Worm (Caenorhabditis elegans): ENCODE measurements around the gene ttr-6.

The ttr-6 gene

ce11 chrX:6609717-6610116, 12.8 kb upstream of the ttr-6 start, which contains the start of gene C25B8.8:
TSS of gene C25B8.8 (plus strand) at chrX:6610017.
- TF ChIP-seq lin-39 (tag; optimal IDR thresholded peaks at IDR 0.05) (no peak), aly-2 (tag; optimal IDR thresholded peaks at IDR 0.05) (no peak), zag-1 (tag; optimal IDR thresholded peaks at IDR 0.05) (no peak), pha-4 (tag; optimal IDR thresholded peaks at IDR 0.05) (no peak), lsy-12 (tag; optimal IDR thresholded peaks at IDR 0.05) (no peak), ztf-11 (tag; optimal IDR thresholded peaks at IDR 0.05) (no peak), nhr-77 (tag; optimal IDR thresholded peaks at IDR 0.05) (no peak), pqm-1 (tag; optimal IDR thresholded peaks at IDR 0.05) (no peak), nhr-12 (tag; optimal IDR thresholded peaks at IDR 0.05) (no peak), lin-15B (tag; optimal IDR thresholded peaks at IDR 0.05) (no peak), snpc-4 (tag; optimal IDR thresholded peaks at IDR 0.05) (no peak), ceh-28 (tag; optimal IDR thresholded peaks at IDR 0.05) (no peak), ceh-16 (tag; optimal IDR thresholded peaks at IDR 0.05) (no peak), fkh-2 (tag; optimal IDR thresholded peaks at IDR 0.05) (no peak), unc-39 (tag; optimal IDR thresholded peaks at IDR 0.05) (no peak), elt-3 (tag; optimal IDR thresholded peaks at IDR 0.05) (no peak), ama-1 (optimal IDR thresholded peaks at IDR 0.05) (no peak), nhr-43 (tag; optimal IDR thresholded peaks at IDR 0.05; ENCODE audit: poor library complexity, severe bottlenecking) (no peak), nhr-76 (tag; optimal IDR thresholded peaks at IDR 0.05) (no peak), fos-1 (tag; optimal IDR thresholded peaks at IDR 0.05) (no peak)

- TF ChIP-seq pha-4 (tag; optimal IDR thresholded peaks at IDR 0.05) (no peak), ceh-28 (tag; optimal IDR thresholded peaks at IDR 0.05) (peak; percentile 3)
Measured at ce11 chrX:6609251-6609650, 12.3 kb upstream of the ttr-6 start.

ce11 chrX:6607599-6607998, 10.7 kb upstream of the ttr-6 start:
- TF ChIP-seq pqm-1 (tag; optimal IDR thresholded peaks at IDR 0.05) (peak; percentile 69), elt-2 (tag; optimal IDR thresholded peaks at IDR 0.05) (peak; percentile 79), pha-4 (tag; optimal IDR thresholded peaks at IDR 0.05) (peak; percentile 10), ceh-9 (tag; optimal IDR thresholded peaks at IDR 0.05) (no peak), zag-1 (tag; optimal IDR thresholded peaks at IDR 0.05) (no peak), lsy-12 (tag; optimal IDR thresholded peaks at IDR 0.05) (no peak)

- no peak for TF ChIP-seq tbx-2 (tag; optimal IDR thresholded peaks at IDR 0.05)
- TF ChIP-seq fkh-2 (tag; optimal IDR thresholded peaks at IDR 0.05), result no peak
- no peak for TF ChIP-seq ama-1 (optimal IDR thresholded peaks at IDR 0.05)
- peak; percentile 93 for TF ChIP-seq elt-2 (tag; optimal IDR thresholded peaks at IDR 0.05)
- TF ChIP-seq pqm-1 (tag; optimal IDR thresholded peaks at IDR 0.05), result peak; percentile 88
- TF ChIP-seq ztf-4 (tag; optimal IDR thresholded peaks at IDR 0.05), result no peak
- TF ChIP-seq R02D3.7 (tag; optimal IDR thresholded peaks at IDR 0.05), result no peak
- TF ChIP-seq skn-1 (tag; optimal IDR thresholded peaks at IDR 0.05), result no peak
- TF ChIP-seq nhr-67 (tag; optimal IDR thresholded peaks at IDR 0.05), result no peak
- no peak for TF ChIP-seq nhr-23 (tag; optimal IDR thresholded peaks at IDR 0.05)
- no peak for TF ChIP-seq nhr-11 (tag; optimal IDR thresholded peaks at IDR 0.05)
- no peak for TF ChIP-seq aly-2 (tag; optimal IDR thresholded peaks at IDR 0.05)
- no peak for TF ChIP-seq egl-5 (tag; optimal IDR thresholded peaks at IDR 0.05)
- TF ChIP-seq ZK546.5 (tag; optimal IDR thresholded peaks at IDR 0.05), result no peak
- peak; percentile 21 for TF ChIP-seq pha-4 (tag; optimal IDR thresholded peaks at IDR 0.05)
- no peak for TF ChIP-seq ceh-28 (tag; optimal IDR thresholded peaks at IDR 0.05)
- no peak for TF ChIP-seq mml-1 (tag; optimal IDR thresholded peaks at IDR 0.05)
- TF ChIP-seq mdl-1 (tag; optimal IDR thresholded peaks at IDR 0.05), result no peak
Measured at ce11 chrX:6606991-6607390, 10.1 kb upstream of the ttr-6 start, which contains the start of gene cpr-6. TSS of gene cpr-6 (plus strand) at chrX:6607207.

ce11 chrX:6603098-6603497, 6.2 kb upstream of the ttr-6 start, which contains the start of gene F23G4.1:
TSS of gene F23G4.1 (minus strand) at chrX:6603198.
- TF ChIP-seq egl-5 (tag; optimal IDR thresholded peaks at IDR 0.05) (no peak), fkh-2 (tag; optimal IDR thresholded peaks at IDR 0.05) (no peak), ceh-28 (tag; optimal IDR thresholded peaks at IDR 0.05) (no peak), nhr-43 (tag; optimal IDR thresholded peaks at IDR 0.05; ENCODE audit: poor library complexity, severe bottlenecking) (no peak)

- TF ChIP-seq unc-39 (tag; optimal IDR thresholded peaks at IDR 0.05) (no peak), pha-4 (tag; optimal IDR thresholded peaks at IDR 0.05) (peak; percentile 12)
Measured at ce11 chrX:6601967-6602366, 5.0 kb upstream of the ttr-6 start.
